Worm (Caenorhabditis elegans): Measurements from ENCODE around the gene C50F4.10.
A peak's percentile ranks its signal among the peaks of the same experiment; 100 is the strongest.

Gene C50F4.10

DNA sequence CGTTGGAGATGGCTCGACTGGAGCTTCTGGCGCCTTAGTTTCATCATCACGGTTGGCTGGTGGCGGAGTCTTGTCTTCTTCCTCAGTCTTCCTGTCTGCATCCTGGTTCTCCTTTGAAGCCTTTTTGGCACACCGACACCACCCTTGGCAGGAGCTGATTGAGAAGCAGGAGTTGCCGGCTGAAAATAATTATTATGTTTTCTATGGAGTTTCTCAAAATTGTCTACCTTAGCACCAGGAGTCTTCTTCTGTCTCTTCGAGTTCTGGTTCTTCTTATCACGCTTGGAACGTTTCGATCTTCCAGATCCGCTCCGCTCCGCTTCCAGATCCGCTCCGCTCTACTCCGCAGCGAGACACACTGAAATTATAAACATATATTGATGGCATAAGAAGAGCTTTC lies 50.8 kb downstream of the C50F4.10 start, which contains the start of gene K06A4.6:
Gene K06A4.6, minus strand, starts transcription at position 101 of the 400 bp plus-strand sequence.
- TF ChIP-seq attf-5 (GFP tag; optimal IDR thresholded peaks at IDR 0.05): no peak
- peak; percentile 60 for TF ChIP-seq zfh-2 (GFP tag; conservative IDR thresholded peaks at IDR 0.05)

Data from whole organism, young adult.